Worm (Caenorhabditis elegans) whole organism, late embryonic: ENCODE results near the gene F23A7.3.
"Not testable (repeated sequence)": the region's sequence is repeated elsewhere in the genome, so short reads cannot be mapped to it uniquely, and the experiment has no call there.

Experiments
- C08G9.2 ChIP-seq: sonication (generic microtip); optimal IDR thresholded peaks from 2 replicates; lab custom pipeline; 2016; ENCODE audit warnings: mild to moderate bottlenecking, missing genetic modification characterization, moderate library complexity, missing compliant biosample characterization
- C38D4.7 ChIP-seq: fragments of 200-800 bp; sonication (Bioruptor generic); optimal IDR thresholded peaks from 2 replicates; lab custom pipeline; 2018; ENCODE audit warnings: mild to moderate bottlenecking, missing genetic modification characterization, moderate library complexity, missing compliant biosample characterization
- K02D7.2 ChIP-seq: sonication (generic microtip); optimal IDR thresholded peaks from 2 replicates; lab custom pipeline; 2017; ENCODE audit warnings: mild to moderate bottlenecking, missing genetic modification characterization, missing compliant biosample characterization
- T23F11.4 ChIP-seq: fragments of 200-800 bp; sonication (Bioruptor generic); optimal IDR thresholded peaks from 2 replicates; lab custom pipeline; 2018; ENCODE audit warnings: mild to moderate bottlenecking, missing genetic modification characterization, missing compliant biosample characterization
- Y22D7AL.16 ChIP-seq: sonication (generic microtip); optimal IDR thresholded peaks from 2 replicates; lab custom pipeline; 2016; ENCODE audit warnings: missing genetic modification characterization, missing compliant biosample characterization
- ahr-1 ChIP-seq: sonication (generic microtip); optimal IDR thresholded peaks from 2 replicates; lab custom pipeline; 2016; ENCODE audit warnings: missing genetic modification characterization, missing compliant biosample characterization
- ama-1 ChIP-seq: fragments of 150-350 bp; optimal IDR thresholded peaks from 2 replicates; lab custom pipeline; 2014
- ceh-18 ChIP-seq: sonication (generic microtip); optimal IDR thresholded peaks from 2 replicates; lab custom pipeline; 2016; ENCODE audit warnings: missing genetic modification characterization, missing compliant biosample characterization
- ceh-19 ChIP-seq: fragments of 200-800 bp; sonication (Bioruptor generic); optimal IDR thresholded peaks from 2 replicates; lab custom pipeline; 2018; ENCODE audit warnings: mild to moderate bottlenecking, missing genetic modification characterization, missing compliant biosample characterization
- ceh-24 ChIP-seq: sonication (generic microtip); optimal IDR thresholded peaks from 2 replicates; lab custom pipeline; 2016; ENCODE audit warnings: mild to moderate bottlenecking, missing genetic modification characterization, missing compliant biosample characterization
- ceh-30 ChIP-seq: fragments of 150-350 bp; optimal IDR thresholded peaks from 2 replicates; lab custom pipeline; 2014; ENCODE audit warnings: missing biosample characterization, missing genetic modification characterization
- ceh-31 ChIP-seq: sonication (generic microtip); optimal IDR thresholded peaks from 2 replicates; lab custom pipeline; 2016; ENCODE audit warnings: missing genetic modification characterization, missing compliant biosample characterization
- ceh-34 ChIP-seq: sonication (generic microtip); optimal IDR thresholded peaks from 2 replicates; lab custom pipeline; 2016; ENCODE audit warnings: mild to moderate bottlenecking, missing genetic modification characterization, missing compliant biosample characterization
- ceh-45 ChIP-seq: fragments of 200-800 bp; sonication (Bioruptor generic); IDR thresholded peaks from 2 replicates; pipeline ENCODE4 v1.3.6; 2022; ENCODE audit warnings: missing genetic modification reagents, missing genetic modification characterization, missing compliant biosample characterization
- ceh-48 ChIP-seq: sonication (generic microtip); optimal IDR thresholded peaks from 2 replicates; lab custom pipeline; 2016; ENCODE audit warnings: missing genetic modification characterization, inconsistent platforms, missing compliant biosample characterization
- ceh-9 ChIP-seq: sonication (generic microtip); optimal IDR thresholded peaks from 2 replicates; lab custom pipeline; 2016; ENCODE audit warnings: mild to moderate bottlenecking, missing genetic modification characterization, inconsistent platforms, missing compliant biosample characterization
- dmd-4 ChIP-seq: sonication (generic microtip); optimal IDR thresholded peaks from 2 replicates; lab custom pipeline; 2016; ENCODE audit warnings: borderline replicate concordance, missing genetic modification characterization, missing compliant biosample characterization
- dve-1 ChIP-seq: sonication (generic microtip); optimal IDR thresholded peaks from 2 replicates; lab custom pipeline; 2017; ENCODE audit warnings: antibody characterized with exemption, mild to moderate bottlenecking, missing genetic modification characterization, missing compliant biosample characterization
- elt-4 ChIP-seq: sonication (generic microtip); optimal IDR thresholded peaks from 2 replicates; lab custom pipeline; 2016; ENCODE audit warnings: missing genetic modification characterization, missing compliant biosample characterization
- fax-1 ChIP-seq: sonication (generic microtip); optimal IDR thresholded peaks from 2 replicates; lab custom pipeline; 2016; ENCODE audit warnings: missing genotype, missing genetic modification characterization, missing compliant biosample characterization
- fkh-10 ChIP-seq: fragments of 150-350 bp; optimal IDR thresholded peaks from 2 replicates; lab custom pipeline; 2014; ENCODE audit warnings: missing biosample characterization, missing genetic modification reagents, missing genetic modification characterization
- gmeb-2 ChIP-seq: sonication (generic microtip); optimal IDR thresholded peaks from 2 replicates; lab custom pipeline; 2016; ENCODE audit warnings: missing genetic modification characterization, inconsistent platforms, missing compliant biosample characterization
- hlh-13 ChIP-seq: fragments of 200-800 bp; sonication (Bioruptor generic); optimal IDR thresholded peaks from 2 replicates; lab custom pipeline; 2018; ENCODE audit warnings: mild to moderate bottlenecking, missing genetic modification characterization, missing compliant biosample characterization
- hlh-30 ChIP-seq: sonication (generic microtip); optimal IDR thresholded peaks from 2 replicates; lab custom pipeline; 2017; ENCODE audit warnings: antibody characterized with exemption, missing genetic modification characterization, missing compliant biosample characterization; ENCODE audit not compliant: insufficient read depth
- madf-2 ChIP-seq: sonication (generic microtip); optimal IDR thresholded peaks from 2 replicates; lab custom pipeline; 2017; ENCODE audit warnings: missing genetic modification characterization, missing compliant biosample characterization
- nfya-1 ChIP-seq: sonication (generic microtip); optimal IDR thresholded peaks from 2 replicates; lab custom pipeline; 2017; ENCODE audit warnings: missing genetic modification characterization, mild to moderate bottlenecking, missing compliant biosample characterization, antibody characterized with exemption, moderate library complexity
- nhr-11 ChIP-seq: fragments of 150-350 bp; optimal IDR thresholded peaks from 2 replicates; lab custom pipeline; 2014; ENCODE audit warnings: missing biosample characterization, missing genetic modification characterization
- npax-4 ChIP-seq: sonication (generic microtip); optimal IDR thresholded peaks from 2 replicates; lab custom pipeline; 2016; ENCODE audit warnings: missing genetic modification characterization, missing compliant biosample characterization
- pat-9 ChIP-seq: fragments of 200-800 bp; sonication (Bioruptor generic); optimal IDR thresholded peaks from 2 replicates; lab custom pipeline; 2018; ENCODE audit warnings: mild to moderate bottlenecking, missing genetic modification characterization, moderate library complexity, missing compliant biosample characterization
- pax-1 ChIP-seq: fragments of 150-350 bp; optimal IDR thresholded peaks from 2 replicates; lab custom pipeline; 2014; ENCODE audit warnings: missing biosample characterization, missing genetic modification characterization
- pha-2 ChIP-seq: sonication (generic microtip); optimal IDR thresholded peaks from 2 replicates; lab custom pipeline; 2017; ENCODE audit warnings: mild to moderate bottlenecking, missing genetic modification characterization, missing compliant biosample characterization
- pha-4 ChIP-seq: fragments of 150-350 bp; optimal IDR thresholded peaks from 2 replicates; lab custom pipeline; 2018; ENCODE audit warnings: missing biosample characterization, missing genetic modification reagents, missing genetic modification characterization
- pqm-1 ChIP-seq: sonication (generic microtip); optimal IDR thresholded peaks from 2 replicates; lab custom pipeline; 2016; ENCODE audit warnings: missing genetic modification characterization, missing compliant biosample characterization
- pros-1 ChIP-seq: fragments of 150-350 bp; optimal IDR thresholded peaks from 2 replicates; lab custom pipeline; 2014; ENCODE audit warnings: missing biosample characterization, missing genetic modification reagents, missing genetic modification characterization
- rnt-1 ChIP-seq: sonication (generic microtip); optimal IDR thresholded peaks from 2 replicates; lab custom pipeline; 2016; ENCODE audit warnings: missing genetic modification characterization, missing compliant biosample characterization
- sox-4 ChIP-seq: sonication (generic microtip); optimal IDR thresholded peaks from 2 replicates; lab custom pipeline; 2017; ENCODE audit warnings: mild to moderate bottlenecking, missing genetic modification characterization, inconsistent platforms, missing compliant biosample characterization
- tbx-2 ChIP-seq: sonication (generic microtip); optimal IDR thresholded peaks from 2 replicates; lab custom pipeline; 2016; ENCODE audit warnings: missing genetic modification characterization, missing compliant biosample characterization
- ttx-3 ChIP-seq: sonication (generic microtip); optimal IDR thresholded peaks from 2 replicates; lab custom pipeline; 2016; ENCODE audit warnings: missing genetic modification reagents, missing genetic modification characterization, missing compliant biosample characterization
- unc-3 ChIP-seq, 2 experiments: fragments of 200-800 bp in 1 of 2; sonication (Bioruptor generic) in 1 of 2; sonication (generic microtip) in 1 of 2; conservative IDR thresholded peaks in 1 of 2; optimal IDR thresholded peaks in 1 of 2; 2 replicates each; pipeline versions ENCODE4 v1.3.6 to Lab custom; 2016 to 2022; ENCODE audit warnings: missing compliant biosample characterization in 2 of 2, missing genetic modification characterization in 2 of 2, missing genetic modification reagents in 1 of 2
- unc-42 ChIP-seq: sonication (generic microtip); optimal IDR thresholded peaks from 2 replicates; lab custom pipeline; 2016; ENCODE audit warnings: missing genotype, missing genetic modification characterization, missing compliant biosample characterization

The F23A7.3 gene

ce11 chrX:16212306-16212705, 7.5 kb upstream of the F23A7.3 start, which contains the start of gene F23A7.4:
Gene F23A7.4 (plus strand): TSS chrX:16212606.
- TF ChIP-seq T23F11.4; ceh-34 (tag; lab: Kevin White, UChicago); ahr-1 (tag; lab: Kevin White, UChicago): not testable (repeated sequence)
- TF ChIP-seq, all 69 proteins: peak for 0; not testable (repeated sequence) for 69

- not testable (repeated sequence) for TF ChIP-seq K02D7.2, pat-9, dmd-4 (tag; lab: Kevin White, UChicago)
Measured at ce11 chrX:16213073-16213472, 6.7 kb upstream of the F23A7.3 start, which contains the start of gene F23A7.8. Gene F23A7.8 (plus strand): TSS chrX:16213373.

ce11 chrX:16217108-16217507, 2.7 kb upstream of the F23A7.3 start, which contains the start of gene F23A7.1:
Gene F23A7.1 (plus strand): TSS chrX:16217408.
- TF ChIP-seq hlh-30 (tag; lab: Kevin White, UChicago) (no peak), nhr-11 (tag; lab: Kevin White, UChicago) (no peak), pax-1 (tag; lab: Kevin White, UChicago) (no peak), ceh-45 (GFP tag; lab: Robert Waterston, UW) (no peak), ceh-24 (tag; lab: Kevin White, UChicago) (no peak), hlh-13 (GFP tag; lab: Kevin White, UChicago) (no peak), pqm-1 (no peak), C08G9.2 (no peak), ceh-9 (tag; lab: Kevin White, UChicago) (no peak), npax-4 (no peak), sox-4 (tag; lab: Kevin White, UChicago) (no peak), tbx-2 (no peak), ceh-34 (tag; lab: Kevin White, UChicago) (no peak), ceh-30 (tag; lab: Kevin White, UChicago) (no peak), ttx-3 (no peak), pha-2 (no peak), nfya-1 (tag; lab: Kevin White, UChicago) (no peak), ceh-31 (tag; lab: Kevin White, UChicago) (no peak)

DNA sequence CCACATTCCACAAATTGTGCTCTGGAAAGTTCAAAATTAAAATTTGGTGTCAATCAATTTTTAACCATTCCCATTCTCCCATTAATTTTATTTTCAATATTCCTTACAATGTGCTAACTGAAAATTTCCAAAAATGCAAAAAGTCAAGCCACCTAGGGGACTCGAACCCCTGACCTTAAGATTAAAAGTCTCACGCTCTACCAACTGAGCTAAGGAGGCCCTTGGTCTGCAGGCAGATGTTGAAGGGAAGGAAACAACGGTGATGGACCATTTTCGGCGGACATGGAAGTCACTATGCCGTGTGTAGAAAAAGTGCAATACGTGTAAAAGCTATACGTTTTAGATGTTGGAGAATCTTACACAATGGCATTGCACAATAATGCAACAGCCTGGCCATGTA, 2.1 kb upstream of the F23A7.3 start:
- TF ChIP-seq pros-1, result no peak
- no peak for TF ChIP-seq ceh-18 (tag; lab: Kevin White, UChicago)
- TF ChIP-seq elt-4 (tag; lab: Kevin White, UChicago), result no peak
- no peak for TF ChIP-seq sox-4 (tag; lab: Kevin White, UChicago)
- no peak for TF ChIP-seq rnt-1 (tag; lab: Kevin White, UChicago)
- no peak for TF ChIP-seq fkh-10
- TF ChIP-seq unc-3 (GFP tag; conservative IDR thresholded peaks at IDR 0.05; lab: Robert Waterston, UW), result no peak
- TF ChIP-seq unc-3 (tag; optimal IDR thresholded peaks at IDR 0.05; lab: Kevin White, UChicago), result no peak
- TF ChIP-seq dve-1 (tag; lab: Kevin White, UChicago), result no peak
- no peak for TF ChIP-seq fax-1
- no peak for TF ChIP-seq ceh-48 (tag; lab: Kevin White, UChicago)
- no peak for TF ChIP-seq T23F11.4
- TF ChIP-seq, all 69 proteins: peak for 0

ce11 chrX:16218306-16218705, 1.5 kb upstream of the F23A7.3 start:
- TF ChIP-seq hlh-30 (tag; lab: Kevin White, UChicago) (peak; percentile 82), fkh-10 (no peak)

ce11 chrX:16228622-16229021, 8.8 kb downstream of the F23A7.3 start, which contains the start of gene F23A7.5:
Gene F23A7.5 (plus strand): TSS chrX:16228922.
- no peak for TF ChIP-seq pha-4 (tag; lab: Kevin White, UChicago)
- TF ChIP-seq madf-2 (tag; lab: Kevin White, UChicago), result no peak
- no peak for TF ChIP-seq tbx-2
- no peak for TF ChIP-seq ceh-34 (tag; lab: Kevin White, UChicago)
- no peak for TF ChIP-seq rnt-1 (tag; lab: Kevin White, UChicago)
- no peak for TF ChIP-seq fax-1
- TF ChIP-seq ama-1, result no peak
- TF ChIP-seq Y22D7AL.16 (tag; lab: Kevin White, UChicago), result no peak
- TF ChIP-seq ceh-19 (GFP tag; lab: Kevin White, UChicago), result no peak
- no peak for TF ChIP-seq gmeb-2 (tag; lab: Kevin White, UChicago)
- TF ChIP-seq C38D4.7 (GFP tag; lab: Kevin White, UChicago), result no peak
- TF ChIP-seq unc-42 (tag; lab: Kevin White, UChicago), result no peak
- TF ChIP-seq ceh-31 (tag; lab: Kevin White, UChicago), result no peak
